Fruit fly (Drosophila melanogaster) Kc167 (cell line): ENCODE data around the gene rdog.

ENCODE experiments used
- Myc ChIP-seq: fragments of >200 bp; optimal IDR thresholded peaks from 2 replicates; lab custom pipeline; 2017; ENCODE audit warnings: missing external identifiers
- Sin3A ChIP-seq: fragments of >200 bp; optimal IDR thresholded peaks from 2 replicates; lab custom pipeline; 2018; ENCODE audit warnings: missing external identifiers
- h ChIP-seq: fragments of >200 bp; optimal IDR thresholded peaks from 3 replicates; lab custom pipeline; 2018; ENCODE audit warnings: missing external identifiers
- insv ChIP-seq: fragments of >200 bp; optimal IDR thresholded peaks from 3 replicates; lab custom pipeline; 2018; ENCODE audit warnings: missing external identifiers
- psq ChIP-seq: fragments of >200 bp; optimal IDR thresholded peaks from 2 replicates; lab custom pipeline; 2017; ENCODE audit warnings: missing external identifiers
- ttk ChIP-seq: sonication (Bioruptor generic); optimal IDR thresholded peaks from 2 replicates; lab custom pipeline; 2017; ENCODE audit warnings: missing external identifiers

DNA sequence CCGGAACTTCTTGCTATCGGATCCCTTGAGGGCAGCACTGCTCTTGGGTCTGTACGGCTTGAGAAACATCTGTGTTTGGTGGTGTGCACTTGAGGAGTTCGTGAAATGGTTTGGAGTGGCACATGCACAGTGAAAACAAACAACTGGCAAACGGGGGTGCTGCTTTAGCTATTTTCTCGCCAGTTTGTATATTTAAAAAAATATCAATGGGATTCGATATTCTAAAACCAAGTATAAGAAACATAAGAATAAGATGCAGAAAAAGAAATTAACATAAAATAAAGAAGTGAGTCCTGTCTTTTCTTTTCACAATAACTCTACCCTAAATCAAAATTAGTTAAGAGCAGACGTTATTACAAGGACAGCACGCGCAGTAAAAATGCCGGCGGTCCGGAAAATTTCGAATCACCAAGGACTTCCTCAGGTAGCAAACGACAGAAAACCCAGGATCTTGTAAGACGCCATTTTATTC lies 6.3 kb upstream of the rdog start, which contains the start of gene eIF2D:
- TF ChIP-seq psq (lab: Kevin White, UChicago) (no peak), Sin3A (no peak), ttk (lab: Kevin White, UChicago) (no peak), h (lab: Kevin White, UChicago) (no peak), insv (lab: Kevin White, UChicago) (no peak), Myc (no peak)
